Fruit fly (Drosophila melanogaster) whole organism, embryonic: ENCODE data around the gene MAPk-Ak2.
A peak's percentile ranks its signal among the peaks of the same experiment; 100 is the strongest.

ENCODE experiments used
- Aef1 ChIP-seq: fragments of 200-800 bp; sonication (Bioruptor generic); IDR thresholded peaks from 3 replicates; pipeline ENCODE4 v1.3.6; 2022; ENCODE audit warnings: missing biosample characterization, missing genetic modification characterization
- Atf6 ChIP-seq: fragments of 200-800 bp; sonication (Bioruptor generic); IDR thresholded peaks from 2 replicates; pipeline ENCODE4 v1.3.6; 2022; ENCODE audit warnings: missing biosample characterization, missing genetic modification characterization
- B-H2 ChIP-seq: fragments of 200-800 bp; sonication (Bioruptor generic); optimal IDR thresholded peaks from 2 replicates; lab custom pipeline; 2018; ENCODE audit warnings: missing biosample characterization, mild to moderate bottlenecking, missing genetic modification characterization
- Blimp-1 ChIP-seq: fragments of 200-800 bp; sonication (Bioruptor generic); optimal IDR thresholded peaks from 3 replicates; lab custom pipeline; 2018; ENCODE audit warnings: missing biosample characterization, missing genetic modification characterization, mild to moderate bottlenecking, moderate library complexity, missing genetic modification reagents
- CG10147 ChIP-seq: fragments of 200-800 bp; sonication (Bioruptor generic); optimal IDR thresholded peaks from 2 replicates; lab custom pipeline; 2019; ENCODE audit warnings: missing biosample characterization, mild to moderate bottlenecking, missing genetic modification characterization, moderate library complexity
- CG11696 ChIP-seq: fragments of 200-800 bp; sonication (Bioruptor generic); IDR thresholded peaks from 2 replicates; pipeline ENCODE4 v1.3.6; 2022; ENCODE audit warnings: missing biosample characterization, missing genetic modification characterization
- CG12942 ChIP-seq: fragments of 200-800 bp; sonication (Bioruptor generic); optimal IDR thresholded peaks from 3 replicates; lab custom pipeline; 2016; ENCODE audit warnings: missing biosample characterization, missing genetic modification characterization
- CG13123 ChIP-seq: fragments of 200-800 bp; sonication (Bioruptor generic); optimal IDR thresholded peaks from 2 replicates; lab custom pipeline; 2016; ENCODE audit warnings: missing biosample characterization, missing genetic modification characterization
- CG13624 ChIP-seq: fragments of 200-800 bp; sonication (Bioruptor generic); optimal IDR thresholded peaks from 2 replicates; lab custom pipeline; 2016; ENCODE audit warnings: missing biosample characterization, missing genetic modification characterization
- CG15073 ChIP-seq: fragments of 200-800 bp; sonication (Bioruptor generic); optimal IDR thresholded peaks from 2 replicates; lab custom pipeline; 2016; ENCODE audit warnings: missing biosample characterization, missing genetic modification characterization
- CG1603 ChIP-seq: fragments of 200-800 bp; sonication (Bioruptor generic); optimal IDR thresholded peaks from 2 replicates; lab custom pipeline; 2019; ENCODE audit warnings: missing biosample characterization, mild to moderate bottlenecking, missing genetic modification characterization, moderate library complexity
- CG16813 ChIP-seq: fragments of 200-800 bp; sonication (Bioruptor generic); IDR thresholded peaks from 3 replicates; pipeline ENCODE4 v1.3.6; 2022; ENCODE audit warnings: missing biosample characterization, missing genetic modification characterization; ENCODE audit not compliant: partially characterized antibody
- CG17568 ChIP-seq: fragments of 200-800 bp; sonication (Bioruptor generic); optimal IDR thresholded peaks from 2 replicates; lab custom pipeline; 2018; ENCODE audit warnings: missing biosample characterization, mild to moderate bottlenecking, missing genetic modification characterization, moderate library complexity
- CG17802 ChIP-seq: fragments of 200-800 bp; sonication (Bioruptor generic); optimal IDR thresholded peaks from 2 replicates; lab custom pipeline; 2018; ENCODE audit warnings: missing biosample characterization, mild to moderate bottlenecking, missing genetic modification characterization, moderate library complexity
- CG17912 ChIP-seq: fragments of 200-800 bp; sonication (Bioruptor generic); optimal IDR thresholded peaks from 2 replicates; lab custom pipeline; 2018; ENCODE audit warnings: missing biosample characterization, mild to moderate bottlenecking, missing genetic modification characterization
- CG2678 ChIP-seq: fragments of 200-800 bp; sonication (Bioruptor generic); optimal IDR thresholded peaks from 3 replicates; lab custom pipeline; 2019; ENCODE audit warnings: missing biosample characterization, mild to moderate bottlenecking, missing genetic modification characterization, moderate library complexity
- CG3163 ChIP-seq: fragments of 200-800 bp; sonication (Bioruptor generic); optimal IDR thresholded peaks from 3 replicates; lab custom pipeline; 2016; ENCODE audit warnings: missing biosample characterization, missing genetic modification characterization
- CG4617 ChIP-seq: fragments of 200-800 bp; sonication (Bioruptor generic); optimal IDR thresholded peaks from 3 replicates; lab custom pipeline; 2016; ENCODE audit warnings: missing biosample characterization, missing genetic modification characterization, borderline replicate concordance
- CG7556 ChIP-seq: fragments of 200-800 bp; sonication (Bioruptor generic); optimal IDR thresholded peaks from 2 replicates; lab custom pipeline; 2017; ENCODE audit warnings: missing biosample characterization, mild to moderate bottlenecking, missing genetic modification characterization
- CG9727 ChIP-seq: fragments of 200-800 bp; sonication (Bioruptor generic); optimal IDR thresholded peaks from 3 replicates; lab custom pipeline; 2017; ENCODE audit warnings: missing biosample characterization, mild to moderate bottlenecking, missing genetic modification characterization
- Dbx ChIP-seq: fragments of 200-800 bp; sonication (Bioruptor generic); IDR thresholded peaks from 3 replicates; pipeline ENCODE4 v1.3.6; 2022; ENCODE audit warnings: missing biosample characterization, missing genetic modification characterization
- Deaf1 ChIP-seq: fragments of 200-800 bp; optimal IDR thresholded peaks from 3 replicates; lab custom pipeline; 2019; ENCODE audit warnings: missing biosample characterization, mild to moderate bottlenecking, missing genetic modification characterization, moderate library complexity
- Eip74EF ChIP-seq, 2 experiments: fragments of 200-800 bp in 1 of 2; fragments of >200 bp in 1 of 2; sonication (Bioruptor generic) in 1 of 2; optimal IDR thresholded peaks; 2 replicates each; lab custom pipeline; 2017 to 2019; ENCODE audit warnings: missing biosample characterization in 2 of 2, missing genetic modification characterization in 2 of 2, mild to moderate bottlenecking in 1 of 2, moderate library complexity in 1 of 2
- HHEX ChIP-seq: fragments of 200-800 bp; sonication (Bioruptor generic); optimal IDR thresholded peaks from 3 replicates; lab custom pipeline; 2017; ENCODE audit warnings: missing biosample characterization, mild to moderate bottlenecking, missing genetic modification characterization, missing genetic modification reagents
- Lpt ChIP-seq: fragments of >200 bp; optimal IDR thresholded peaks from 2 replicates; lab custom pipeline; 2018; ENCODE audit warnings: missing biosample characterization, missing genetic modification characterization
- NC2β ChIP-seq: fragments of 200-800 bp; sonication (Bioruptor generic); optimal IDR thresholded peaks from 2 replicates; lab custom pipeline; 2016; ENCODE audit warnings: missing biosample characterization, missing genetic modification characterization
- amos ChIP-seq: fragments of 200-800 bp; sonication (Bioruptor generic); IDR thresholded peaks from 2 replicates; pipeline ENCODE4 v1.3.6; 2022; ENCODE audit warnings: missing biosample characterization, missing genetic modification characterization; ENCODE audit not compliant: partially characterized antibody
- az2 ChIP-seq: fragments of 200-800 bp; sonication (Bioruptor generic); optimal IDR thresholded peaks from 3 replicates; lab custom pipeline; 2016; ENCODE audit warnings: missing biosample characterization, missing genetic modification characterization
- bowl ChIP-seq: fragments of 200-800 bp; sonication (Bioruptor generic); IDR thresholded peaks from 2 replicates; pipeline ENCODE4 v1.3.6; 2022; ENCODE audit warnings: missing biosample characterization, missing genetic modification characterization
- ci ChIP-seq: fragments of 200-800 bp; sonication (Bioruptor generic); IDR thresholded peaks from 3 replicates; pipeline ENCODE4 v1.3.6; 2022; ENCODE audit warnings: missing biosample characterization, missing genetic modification characterization
- corto ChIP-seq: fragments of 200-800 bp; sonication (Bioruptor generic); optimal IDR thresholded peaks from 2 replicates; lab custom pipeline; 2016; ENCODE audit warnings: missing biosample characterization, mild to moderate bottlenecking, missing genetic modification characterization, moderate library complexity
- dm ChIP-seq: fragments of 200-800 bp; sonication (Bioruptor generic); optimal IDR thresholded peaks from 3 replicates; lab custom pipeline; 2016; ENCODE audit warnings: missing biosample characterization, missing genetic modification characterization
- fru ChIP-seq: fragments of >200 bp; optimal IDR thresholded peaks from 2 replicates; lab custom pipeline; 2017
- gcm2 ChIP-seq: fragments of 200-800 bp; sonication (Bioruptor generic); optimal IDR thresholded peaks from 2 replicates; lab custom pipeline; 2016; ENCODE audit warnings: missing biosample characterization, missing genetic modification characterization
- grau ChIP-seq: fragments of 200-800 bp; optimal IDR thresholded peaks from 3 replicates; lab custom pipeline; 2019; ENCODE audit warnings: missing biosample characterization, mild to moderate bottlenecking, missing genetic modification characterization, moderate library complexity
- her ChIP-seq: fragments of 200-800 bp; sonication (Bioruptor generic); optimal IDR thresholded peaks from 2 replicates; lab custom pipeline; 2016; ENCODE audit warnings: missing biosample characterization, missing genetic modification characterization
- jigr1 ChIP-seq: fragments of 200-800 bp; sonication (Bioruptor generic); IDR thresholded peaks from 3 replicates; pipeline ENCODE4 v1.3.6; 2022; ENCODE audit warnings: missing biosample characterization, missing genetic modification characterization
- mam ChIP-seq: fragments of 200-800 bp; sonication (Bioruptor generic); optimal IDR thresholded peaks from 3 replicates; lab custom pipeline; 2016; ENCODE audit warnings: missing biosample characterization, missing genetic modification characterization
- nerfin-2 ChIP-seq: fragments of 200-800 bp; sonication (Bioruptor generic); IDR thresholded peaks from 2 replicates; pipeline ENCODE4 v1.3.6; 2022; ENCODE audit warnings: missing biosample characterization, missing genetic modification characterization; ENCODE audit not compliant: partially characterized antibody
- salm ChIP-seq: fragments of 200-800 bp; sonication (Bioruptor generic); optimal IDR thresholded peaks from 2 replicates; lab custom pipeline; 2018; ENCODE audit warnings: missing biosample characterization, mild to moderate bottlenecking, missing genetic modification characterization
- ssp ChIP-seq: fragments of 200-800 bp; sonication (Bioruptor generic); IDR thresholded peaks from 2 replicates; pipeline ENCODE4 v1.3.6; 2022; ENCODE audit warnings: missing biosample characterization, missing genetic modification characterization
- stc ChIP-seq: fragments of 200-800 bp; sonication (Bioruptor generic); IDR thresholded peaks from 2 replicates; pipeline ENCODE4 v1.3.6; 2022; ENCODE audit warnings: missing biosample characterization, missing genetic modification characterization
- tll ChIP-seq, 2 experiments: fragments of 200-800 bp in 1 of 2; fragments of >200 bp in 1 of 2; sonication (Bioruptor generic) in 1 of 2; optimal IDR thresholded peaks; 2 replicates each; lab custom pipeline; 2017 to 2019; ENCODE audit warnings: missing biosample characterization in 2 of 2, missing genetic modification characterization in 2 of 2, mild to moderate bottlenecking in 1 of 2, moderate library complexity in 1 of 2
- ttk ChIP-seq: fragments of 200-800 bp; sonication (Bioruptor generic); IDR thresholded peaks from 2 replicates; pipeline ENCODE4 v2.1.2; 2022; ENCODE audit warnings: missing biosample characterization, missing genetic modification characterization
- tup ChIP-seq: fragments of 200-800 bp; sonication (Bioruptor generic); optimal IDR thresholded peaks from 2 replicates; lab custom pipeline; 2016; ENCODE audit warnings: missing biosample characterization, mild to moderate bottlenecking, missing genetic modification characterization, moderate library complexity
- vnd ChIP-seq: fragments of 200-800 bp; sonication (Bioruptor generic); IDR thresholded peaks from 3 replicates; pipeline ENCODE4 v1.3.6; 2022; ENCODE audit warnings: missing biosample characterization, missing genetic modification characterization; ENCODE audit not compliant: partially characterized antibody
- zen2 ChIP-seq: fragments of 200-800 bp; sonication (Bioruptor generic); IDR thresholded peaks from 3 replicates; pipeline ENCODE4 v1.3.6; 2022; ENCODE audit warnings: missing biosample characterization, missing genetic modification characterization; ENCODE audit not compliant: partially characterized antibody

The MAPk-Ak2 gene

DNA sequence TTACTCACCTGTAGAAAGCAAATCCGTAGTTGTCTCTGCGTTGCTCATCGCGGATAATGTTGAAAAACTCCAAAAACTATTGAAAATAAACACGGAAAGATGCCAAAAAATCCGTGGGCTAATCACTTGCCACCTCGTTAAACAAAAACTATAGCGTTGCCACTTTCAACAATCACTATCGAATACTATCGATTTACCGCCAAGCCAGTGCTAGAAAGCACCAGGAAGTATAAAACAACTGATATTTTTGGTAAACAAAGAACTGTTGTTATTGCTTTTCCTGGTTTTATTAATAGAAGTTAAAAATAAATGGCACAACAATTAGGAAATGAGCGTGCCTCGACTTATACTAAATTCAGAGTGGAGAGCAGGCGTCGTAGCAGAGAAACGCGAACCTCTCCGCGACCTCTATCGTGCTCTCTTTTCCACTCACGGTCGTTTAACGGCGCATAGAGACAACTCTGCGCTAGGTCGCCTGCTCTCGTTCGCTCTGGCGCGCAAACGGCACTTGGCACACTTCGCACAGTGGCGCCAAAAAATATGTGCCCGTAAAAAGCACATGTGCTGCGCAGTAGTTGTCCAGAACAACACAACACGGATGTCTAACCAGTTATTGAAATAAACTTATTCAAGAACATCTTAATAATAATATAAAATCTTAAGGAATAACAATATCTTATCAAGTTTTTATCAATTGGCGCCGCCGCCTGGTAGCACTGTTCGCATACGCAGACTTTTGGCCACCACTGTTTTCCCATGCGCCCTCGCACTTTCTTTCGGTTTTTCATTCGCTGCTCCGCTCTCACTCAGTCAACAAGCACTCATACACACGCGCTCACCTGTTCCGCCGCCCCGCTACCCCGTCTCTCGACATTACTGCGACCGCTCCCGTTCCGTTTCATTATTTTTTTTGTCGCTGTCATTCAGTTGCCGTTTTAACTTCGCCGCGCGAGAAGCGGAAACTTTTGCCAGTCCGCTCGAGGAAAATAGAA, 8.9 kb downstream of the MAPk-Ak2 start, which contains the start of the genes lin-52 and CG15771 (continued):
- TF ChIP-seq CG4617 (GFP tag; lab: Kevin White, UChicago) (peak; percentile 17), NC2β (peak; percentile 28), CG1603 (tag; lab: Kevin White, UChicago) (peak; percentile 85), tup (GFP tag; lab: Kevin White, UChicago) (peak; percentile 87), amos (GFP tag; lab: Robert Waterston, UW) (peak; percentile 69), dm (peak; percentile 85), mam (GFP tag; lab: Kevin White, UChicago) (peak; percentile 72), zen2 (GFP tag; lab: Robert Waterston, UW) (no peak; the same call in 2 of the 3 replicates), CG17568 (GFP tag; lab: Kevin White, UChicago) (peak; percentile 86), nerfin-2 (GFP tag; lab: Robert Waterston, UW) (0 out of 2 replicates have a peak, but pooled peaks have one; percentile 40), gcm2 (peak; percentile 90), Blimp-1 (GFP tag; lab: Kevin White, UChicago) (peak; percentile 90), ttk (GFP tag; lab: Robert Waterston, UW) (peak; percentile 90), her (GFP tag; lab: Kevin White, UChicago) (peak; percentile 31), Lpt (no peak), az2 (GFP tag; lab: Kevin White, UChicago) (peak; percentile 93), tll (GFP tag; optimal IDR thresholded peaks at IDR 0.05; lab: Kevin White, UChicago) (peak in 1 of 2 experiments; percentile 15), ssp (GFP tag; lab: Robert Waterston, UW) (peak; percentile 89), bowl (peak; percentile 81; the same call in 1 of the 2 replicates), CG7556 (GFP tag; lab: Kevin White, UChicago) (peak; percentile 97), CG10147 (GFP tag; lab: Kevin White, UChicago) (peak; percentile 93), HHEX (GFP tag; lab: Kevin White, UChicago) (peak; percentile 97), CG17912 (GFP tag; lab: Kevin White, UChicago) (peak; percentile 73), B-H2 (GFP tag; lab: Kevin White, UChicago) (peak; percentile 93), CG13624 (peak; percentile 78), ci (peak; percentile 94), CG12942 (GFP tag; lab: Kevin White, UChicago) (peak; percentile 86), jigr1 (GFP tag; lab: Robert Waterston, UW) (peak; percentile 91), CG15073 (GFP tag; lab: Kevin White, UChicago) (peak; percentile 80), CG17802 (tag; lab: Kevin White, UChicago) (peak; percentile 44), corto (GFP tag; lab: Kevin White, UChicago) (peak; percentile 95), CG16813 (GFP tag; lab: Robert Waterston, UW) (peak; percentile 57), grau (peak; percentile 95), CG2678 (peak; percentile 98), salm (tag; lab: Kevin White, UChicago) (peak; percentile 90), Dbx (GFP tag; lab: Robert Waterston, UW) (peak; percentile 95), Deaf1 (peak; percentile 79), Atf6 (GFP tag; lab: Robert Waterston, UW) (peak; percentile 97), Aef1 (GFP tag; lab: Robert Waterston, UW) (peak; percentile 95), CG13123 (GFP tag; lab: Kevin White, UChicago) (peak; percentile 72), CG3163 (peak; percentile 25), stc (GFP tag; lab: Robert Waterston, UW) (peak; percentile 91), Eip74EF (GFP tag; optimal IDR thresholded peaks at IDR 0.05; lab: Kevin White, UChicago) (peak in 1 of 2 experiments; percentile 94), fru (no peak), CG11696 (GFP tag; lab: Robert Waterston, UW) (peak; percentile 75; the same call in 1 of the 2 replicates), vnd (GFP tag; lab: Robert Waterston, UW) (peak; percentile 64), CG9727 (peak; percentile 97)
